Worm (Caenorhabditis elegans) whole organism, early embryonic: ENCODE data around the gene C08E8.6.

Experiments
- F13C5.2 ChIP-seq: sonication (generic microtip); optimal IDR thresholded peaks from 2 replicates; lab custom pipeline; 2017; ENCODE audit warnings: mild to moderate bottlenecking, missing genetic modification characterization, inconsistent platforms, missing compliant biosample characterization
- ama-1 ChIP-seq: fragments of 150-350 bp; optimal IDR thresholded peaks from 2 replicates; lab custom pipeline; 2014
- flt-1 ChIP-seq: fragments of 200-800 bp; sonication (Bioruptor generic); IDR thresholded peaks from 2 replicates; pipeline ENCODE4 v1.3.6; 2022; ENCODE audit warnings: missing genetic modification characterization, missing compliant biosample characterization
- hmg-4 ChIP-seq: fragments of 200-800 bp; sonication (Bioruptor generic); optimal IDR thresholded peaks from 2 replicates; lab custom pipeline; 2018; ENCODE audit warnings: mild to moderate bottlenecking, missing genetic modification characterization, missing compliant biosample characterization
- pes-1 ChIP-seq: fragments of 200-800 bp; sonication (Bioruptor generic); IDR thresholded peaks from 2 replicates; pipeline ENCODE4 v1.3.6; 2022; ENCODE audit warnings: missing genetic modification reagents, missing genetic modification characterization, missing compliant biosample characterization
- tra-4 ChIP-seq: sonication (generic microtip); optimal IDR thresholded peaks from 2 replicates; lab custom pipeline; 2017; ENCODE audit warnings: missing genetic modification characterization, missing compliant biosample characterization

DNA sequence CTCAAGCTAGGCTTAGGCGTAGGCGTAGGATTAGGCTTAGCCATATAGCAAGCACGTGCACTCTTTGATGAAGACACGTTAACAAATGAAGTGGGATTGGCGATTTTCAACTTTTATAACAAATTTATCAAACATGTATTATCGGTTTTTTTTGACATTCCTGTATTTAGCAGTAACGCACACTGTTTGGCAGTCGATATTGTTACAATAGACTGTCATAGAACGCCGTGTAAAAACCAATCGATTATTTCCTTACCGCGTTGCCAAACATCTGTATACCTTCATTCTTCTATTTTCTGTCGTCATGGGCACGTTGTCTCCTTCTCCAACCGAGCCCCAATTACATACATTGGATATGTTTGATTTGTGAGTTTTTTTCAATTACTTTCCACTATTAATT, 49.9 kb downstream of the C08E8.6 start, which contains the start of gene fbxb-119:
- TF ChIP-seq ama-1 (no peak), F13C5.2 (tag; lab: Kevin White, UChicago) (no peak), pes-1 (GFP tag; lab: Robert Waterston, UW) (no peak), tra-4 (no peak), hmg-4 (GFP tag; lab: Kevin White, UChicago) (no peak), flt-1 (no peak)
